Worm (Caenorhabditis elegans) whole organism, L4 larva: ENCODE measurements around the gene ZK757.1.

Source experiments
- D1046.2 ChIP-seq: fragments of 200-800 bp; sonication (Bioruptor generic); IDR thresholded peaks from 2 replicates; pipeline ENCODE4 v1.3.6; 2022; ENCODE audit warnings: missing genetic modification characterization, missing compliant biosample characterization
- F26F4.8 ChIP-seq: fragments of 200-800 bp; sonication (Bioruptor generic); conservative IDR thresholded peaks from 2 replicates; pipeline ENCODE4 v1.3.6; 2022; ENCODE audit warnings: missing genetic modification characterization, missing compliant biosample characterization
- T26A8.4 ChIP-seq: fragments of 200-800 bp; sonication (Bioruptor generic); IDR thresholded peaks from 2 replicates; pipeline ENCODE4 v1.3.6; 2022; ENCODE audit warnings: missing genetic modification characterization, missing compliant biosample characterization
- Y48G9A.11 ChIP-seq: fragments of 200-800 bp; sonication (Bioruptor generic); IDR thresholded peaks from 2 replicates; pipeline ENCODE4 v1.3.6; 2022; ENCODE audit warnings: missing genetic modification reagents, missing genetic modification characterization, missing compliant biosample characterization
- Y5F2A.4 ChIP-seq: fragments of 200-800 bp; sonication (Bioruptor generic); optimal IDR thresholded peaks from 2 replicates; lab custom pipeline; 2018; ENCODE audit warnings: mild to moderate bottlenecking, missing genetic modification characterization, missing compliant biosample characterization
- ZK546.5 ChIP-seq, 2 experiments: sonication (generic microtip); optimal IDR thresholded peaks; 2 replicates each; lab custom pipeline; 2017; ENCODE audit warnings: missing biosample characterization in 2 of 2, missing genetic modification characterization in 2 of 2
- aha-1 ChIP-seq: fragments of 150-350 bp; peaks from one replicate; lab custom pipeline; 2014; ENCODE audit warnings: missing biosample characterization, missing genetic modification characterization
- aly-2 ChIP-seq: sonication (generic microtip); optimal IDR thresholded peaks from 2 replicates; lab custom pipeline; 2018; ENCODE audit warnings: missing biosample characterization, missing genetic modification characterization
- ama-1 ChIP-seq: fragments of 150-350 bp; optimal IDR thresholded peaks from 2 replicates; lab custom pipeline; 2014; ENCODE audit warnings: inconsistent platforms, mixed read lengths
- attf-4 ChIP-seq: sonication (generic microtip); optimal IDR thresholded peaks from 3 replicates; lab custom pipeline; 2017; ENCODE audit warnings: missing biosample characterization, missing genetic modification characterization
- ceh-28 ChIP-seq: fragments of 150-350 bp; optimal IDR thresholded peaks from 2 replicates; lab custom pipeline; 2014; ENCODE audit warnings: missing biosample characterization, missing genetic modification reagents, missing genetic modification characterization
- ceh-62 ChIP-seq: sonication (generic microtip); optimal IDR thresholded peaks from 2 replicates; lab custom pipeline; 2017; ENCODE audit warnings: missing biosample characterization, missing genetic modification characterization
- cey-2 ChIP-seq: sonication (generic microtip); optimal IDR thresholded peaks from 3 replicates; lab custom pipeline; 2017; ENCODE audit warnings: missing genetic modification characterization, mild to moderate bottlenecking, missing compliant biosample characterization, antibody characterized with exemption, borderline replicate concordance; ENCODE audit not compliant: insufficient read depth
- daf-19 ChIP-seq: fragments of 200-800 bp; sonication (Bioruptor generic); conservative IDR thresholded peaks from 2 replicates; pipeline ENCODE4 v1.3.6; 2022; ENCODE audit warnings: missing genetic modification characterization, missing compliant biosample characterization
- daf-8 ChIP-seq: fragments of 200-800 bp; sonication (Bioruptor generic); IDR thresholded peaks from 2 replicates; pipeline ENCODE4 v1.3.6; 2022; ENCODE audit warnings: missing genetic modification characterization, missing compliant biosample characterization
- dmd-6 ChIP-seq: fragments of 200-800 bp; sonication (Bioruptor generic); IDR thresholded peaks from 2 replicates; pipeline ENCODE4 v1.3.6; 2022; ENCODE audit warnings: missing genetic modification reagents, missing genetic modification characterization, missing compliant biosample characterization
- dmd-9 ChIP-seq: fragments of 200-800 bp; sonication (Bioruptor generic); IDR thresholded peaks from 2 replicates; pipeline ENCODE4 v1.3.6; 2022; ENCODE audit warnings: missing genetic modification reagents, missing genetic modification characterization, missing compliant biosample characterization
- egl-43 ChIP-seq: fragments of 200-800 bp; sonication (Bioruptor generic); IDR thresholded peaks from 2 replicates; pipeline ENCODE4 v1.3.6; 2022; ENCODE audit warnings: missing genetic modification reagents, missing genetic modification characterization, missing compliant biosample characterization
- fkh-10 ChIP-seq: fragments of 150-350 bp; optimal IDR thresholded peaks from 2 replicates; lab custom pipeline; 2014; ENCODE audit warnings: missing biosample characterization, missing genetic modification reagents, missing genetic modification characterization
- fos-1 ChIP-seq: fragments of 150-350 bp; optimal IDR thresholded peaks from 2 replicates; lab custom pipeline; 2014; ENCODE audit warnings: missing biosample characterization, missing genetic modification characterization
- hlh-30 ChIP-seq: sonication (generic microtip); optimal IDR thresholded peaks from 2 replicates; lab custom pipeline; 2017; ENCODE audit warnings: antibody characterized with exemption, mild to moderate bottlenecking, missing genetic modification characterization, missing compliant biosample characterization; ENCODE audit not compliant: insufficient read depth
- jun-1 ChIP-seq: fragments of 150-350 bp; optimal IDR thresholded peaks from 2 replicates; lab custom pipeline; 2014; ENCODE audit warnings: missing biosample characterization, missing genetic modification reagents, missing genetic modification characterization
- lim-7 ChIP-seq: fragments of 200-800 bp; sonication (Bioruptor generic); IDR thresholded peaks from 2 replicates; pipeline ENCODE4 v1.3.6; 2022; ENCODE audit warnings: missing genetic modification characterization, missing compliant biosample characterization
- lin-1 ChIP-seq: fragments of 200-800 bp; sonication (Bioruptor generic); IDR thresholded peaks from 2 replicates; pipeline ENCODE4 v1.3.6; 2022; ENCODE audit warnings: missing genetic modification reagents, missing genetic modification characterization, missing compliant biosample characterization
- lin-15B ChIP-seq: fragments of 150-350 bp; sonication (generic microtip); optimal IDR thresholded peaks from 3 replicates; lab custom pipeline; 2014; ENCODE audit warnings: missing biosample characterization, missing genetic modification characterization
- lin-39 ChIP-seq: fragments of 150-350 bp; optimal IDR thresholded peaks from 2 replicates; lab custom pipeline; 2014; ENCODE audit warnings: missing biosample characterization, missing genetic modification reagents, missing genetic modification characterization
- lir-3 ChIP-seq: sonication (generic microtip); optimal IDR thresholded peaks from 2 replicates; lab custom pipeline; 2016; ENCODE audit warnings: mild to moderate bottlenecking, missing genetic modification characterization, missing compliant biosample characterization
- madf-9 ChIP-seq: fragments of 200-800 bp; sonication (Bioruptor generic); conservative IDR thresholded peaks from 2 replicates; pipeline ENCODE4 v1.3.6; 2022; ENCODE audit warnings: missing genetic modification reagents, missing genetic modification characterization, missing compliant biosample characterization
- mep-1 ChIP-seq: fragments of 150-350 bp; sonication (generic microtip); optimal IDR thresholded peaks from 3 replicates; lab custom pipeline; 2014; ENCODE audit warnings: missing biosample characterization, missing genetic modification characterization
- mes-2 ChIP-seq: sonication (generic microtip); optimal IDR thresholded peaks from 2 replicates; lab custom pipeline; 2016; ENCODE audit warnings: missing genotype, mild to moderate bottlenecking, missing genetic modification characterization, missing compliant biosample characterization; ENCODE audit not compliant: poor library complexity, severe bottlenecking
- php-3 ChIP-seq: fragments of 200-800 bp; sonication (Bioruptor generic); IDR thresholded peaks from 2 replicates; pipeline ENCODE4 v1.3.6; 2022; ENCODE audit warnings: missing genetic modification reagents, missing genetic modification characterization, missing compliant biosample characterization
- pqm-1 ChIP-seq: sonication (generic microtip); optimal IDR thresholded peaks from 2 replicates; lab custom pipeline; 2017; ENCODE audit warnings: missing biosample characterization, missing genetic modification characterization
- rbr-2 ChIP-seq: sonication (generic microtip); optimal IDR thresholded peaks from 2 replicates; lab custom pipeline; 2016; ENCODE audit warnings: missing genotype, missing genetic modification characterization, missing compliant biosample characterization
- sdz-12 ChIP-seq: fragments of 200-800 bp; sonication (Bioruptor generic); optimal IDR thresholded peaks from 2 replicates; lab custom pipeline; 2018; ENCODE audit warnings: mild to moderate bottlenecking, missing genetic modification characterization, missing compliant biosample characterization
- snpc-1.2 ChIP-seq: fragments of 200-800 bp; sonication (Bioruptor generic); IDR thresholded peaks from 2 replicates; pipeline ENCODE4 v1.3.6; 2022; ENCODE audit warnings: missing genetic modification reagents, missing genetic modification characterization, missing compliant biosample characterization
- snpc-4 ChIP-seq: fragments of 150-350 bp; optimal IDR thresholded peaks from 2 replicates; lab custom pipeline; 2014; ENCODE audit warnings: missing biosample characterization, missing genetic modification characterization
- tra-1 ChIP-seq: fragments of 200-800 bp; sonication (Bioruptor generic); IDR thresholded peaks from 2 replicates; pipeline ENCODE4 v1.3.6; 2022; ENCODE audit warnings: missing genetic modification reagents, missing genetic modification characterization, missing compliant biosample characterization
- unc-130 ChIP-seq: sonication (generic microtip); optimal IDR thresholded peaks from 2 replicates; lab custom pipeline; 2016; ENCODE audit warnings: missing genetic modification reagents, missing genetic modification characterization, missing compliant biosample characterization
- unc-39 ChIP-seq: sonication (generic microtip); optimal IDR thresholded peaks from 2 replicates; lab custom pipeline; 2017; ENCODE audit warnings: missing biosample characterization, missing genetic modification characterization
- unc-62 ChIP-seq, 3 experiments: fragments of 150-350 bp in 1 of 3; sonication (generic microtip); optimal IDR thresholded peaks in 2 of 3; peaks in 1 of 3; 1 replicate in 1 of 3; 2 replicates in 2 of 3; lab custom pipeline; 2014 to 2017; ENCODE audit warnings: missing biosample characterization in 3 of 3, missing genetic modification characterization in 3 of 3, missing genetic modification reagents in 3 of 3, missing genotype in 1 of 3
- vab-7 ChIP-seq: fragments of 200-800 bp; sonication (Bioruptor generic); IDR thresholded peaks from 2 replicates; pipeline ENCODE4 v1.3.6; 2022; ENCODE audit warnings: missing genetic modification reagents, missing genetic modification characterization, missing compliant biosample characterization
- zfp-2 ChIP-seq: sonication (generic microtip); optimal IDR thresholded peaks from 2 replicates; lab custom pipeline; 2016; ENCODE audit warnings: mild to moderate bottlenecking, missing genetic modification characterization, missing compliant biosample characterization
- zfp-3 ChIP-seq: fragments of 200-800 bp; sonication (Bioruptor generic); conservative IDR thresholded peaks from 2 replicates; pipeline ENCODE4 v1.3.6; 2022; ENCODE audit warnings: missing genetic modification reagents, missing genetic modification characterization, missing compliant biosample characterization
- zip-11 ChIP-seq: fragments of 200-800 bp; sonication (Bioruptor generic); IDR thresholded peaks from 2 replicates; pipeline ENCODE4 v1.3.6; 2022; ENCODE audit warnings: missing genetic modification characterization, missing compliant biosample characterization
- zip-2 ChIP-seq: fragments of 150-350 bp; optimal IDR thresholded peaks from 2 replicates; lab custom pipeline; 2014; ENCODE audit warnings: missing biosample characterization, missing genetic modification characterization
- ztf-11 ChIP-seq: fragments of 150-350 bp; optimal IDR thresholded peaks from 2 replicates; lab custom pipeline; 2014; ENCODE audit warnings: missing biosample characterization, missing genetic modification characterization

ZK757.1 gene

ce11 chrIII:9857110-9857509, 13.8 kb downstream of the ZK757.1 start (continued):
- peak; percentile 21 for TF ChIP-seq mes-2 (tag; lab: Kevin White, UChicago)
- TF ChIP-seq unc-130 (GFP tag; lab: Kevin White, UChicago), result no peak
- no peak for TF ChIP-seq egl-43 (GFP tag; lab: Robert Waterston, UW)
- TF ChIP-seq fos-1 (tag; lab: Kevin White, UChicago), result no peak
- no peak for TF ChIP-seq F26F4.8 (GFP tag; lab: Robert Waterston, UW)
- no peak for TF ChIP-seq daf-19 (GFP tag; lab: Robert Waterston, UW)
- peak; percentile 38 for TF ChIP-seq hlh-30 (tag; lab: Kevin White, UChicago)
- TF ChIP-seq ceh-62 (tag; lab: Kevin White, UChicago), result no peak
- TF ChIP-seq jun-1, result no peak
- TF ChIP-seq tra-1 (GFP tag; lab: Robert Waterston, UW), result no peak
- TF ChIP-seq daf-8, result no peak
- TF ChIP-seq ama-1, result no peak
- TF ChIP-seq lir-3 (tag; lab: Kevin White, UChicago), result no peak
- no peak for TF ChIP-seq madf-9 (GFP tag; lab: Robert Waterston, UW)
- no peak for TF ChIP-seq attf-4 (tag; lab: Kevin White, UChicago)
- TF ChIP-seq dmd-9 (GFP tag; lab: Robert Waterston, UW), result no peak
- TF ChIP-seq pqm-1, result peak; percentile 8
- TF ChIP-seq dmd-6 (GFP tag; lab: Robert Waterston, UW), result peak; percentile 57
- no peak for TF ChIP-seq zfp-3 (GFP tag; lab: Robert Waterston, UW)
- TF ChIP-seq ZK546.5 (tag; optimal IDR thresholded peaks at IDR 0.05; lab: Kevin White, UChicago), result no peak
- TF ChIP-seq php-3 (GFP tag; lab: Robert Waterston, UW), result peak; percentile 79
- no peak for TF ChIP-seq zip-2 (tag; lab: Kevin White, UChicago)

ce11 chrIII:9854960-9855359, 16.0 kb downstream of the ZK757.1 start:
- TF ChIP-seq aly-2 (tag; lab: Kevin White, UChicago) (no peak), aha-1 (tag; lab: Kevin White, UChicago) (peak; percentile 88)
- TF ChIP-seq, all 104 proteins: peak for 1

ce11 chrIII:9853667-9854620, 17.0 kb downstream of the ZK757.1 start:
- TF ChIP-seq fkh-10 (no peak), lin-1 (GFP tag; lab: Robert Waterston, UW) (0 out of 2 replicates have a peak, but pooled peaks have one; percentile 17), php-3 (GFP tag; lab: Robert Waterston, UW) (0 out of 2 replicates have a peak, but pooled peaks have one; percentile 35), lin-39 (no peak), zfp-2 (tag; lab: Kevin White, UChicago) (no peak), vab-7 (GFP tag; lab: Robert Waterston, UW) (no peak), daf-8 (no peak), ceh-28 (tag; lab: Kevin White, UChicago) (no peak), unc-62 (GFP tag; optimal IDR thresholded peaks at IDR 0.05 in 1 of 2; lab: Kevin White, UChicago) (no peak), unc-62 (tag; optimal IDR thresholded peaks at IDR 0.05; lab: Kevin White, UChicago) (no peak), zip-11 (GFP tag; lab: Robert Waterston, UW) (no peak), ztf-11 (tag; lab: Kevin White, UChicago) (no peak), D1046.2 (no peak), snpc-1.2 (no peak), T26A8.4 (GFP tag; lab: Robert Waterston, UW) (no peak), cey-2 (tag; lab: Kevin White, UChicago) (no peak), snpc-4 (tag; lab: Kevin White, UChicago) (no peak), unc-39 (tag; lab: Kevin White, UChicago) (no peak), tra-1 (GFP tag; lab: Robert Waterston, UW) (no peak), rbr-2 (tag; lab: Kevin White, UChicago) (no peak), attf-4 (tag; lab: Kevin White, UChicago) (no peak), mep-1 (tag; lab: Kevin White, UChicago) (peak; percentile 48), lim-7 (GFP tag; lab: Robert Waterston, UW) (no peak), ZK546.5 (tag; optimal IDR thresholded peaks at IDR 0.05; lab: Kevin White, UChicago) (no peak), egl-43 (GFP tag; lab: Robert Waterston, UW) (no peak), aly-2 (tag; lab: Kevin White, UChicago) (no peak), Y5F2A.4 (no peak), Y48G9A.11 (GFP tag; lab: Robert Waterston, UW) (no peak), lin-15B (no peak), sdz-12 (GFP tag; lab: Kevin White, UChicago) (no peak)
